Fruit fly (Drosophila melanogaster) whole organism, wandering third instar larva: ENCODE results near the gene CG10907.

ENCODE experiments used
- Abd-B ChIP-seq: fragments of >200 bp; optimal IDR thresholded peaks from 2 replicates; lab custom pipeline; 2017; ENCODE audit warnings: missing biosample characterization, missing genetic modification characterization
- CG32264 ChIP-seq: fragments of 200-800 bp; sonication (Bioruptor generic); optimal IDR thresholded peaks from 2 replicates; lab custom pipeline; 2016; ENCODE audit warnings: missing biosample characterization, missing genetic modification characterization
- CG9705 ChIP-seq: fragments of 200-800 bp; sonication (Bioruptor generic); optimal IDR thresholded peaks from 2 replicates; lab custom pipeline; 2018; ENCODE audit warnings: missing biosample characterization, mild to moderate bottlenecking, missing genetic modification characterization
- CrebA ChIP-seq: fragments of 200-800 bp; sonication (Bioruptor generic); optimal IDR thresholded peaks from 2 replicates; lab custom pipeline; 2016; ENCODE audit warnings: missing biosample characterization, mild to moderate bottlenecking, missing genetic modification characterization, borderline replicate concordance
- Dfd ChIP-seq: fragments of >200 bp; optimal IDR thresholded peaks from 2 replicates; lab custom pipeline; 2017; ENCODE audit warnings: missing biosample characterization, missing genetic modification characterization
- Dif ChIP-seq: fragments of 200-275, 200-300 bp; sonication (Bioruptor generic); optimal IDR thresholded peaks from 2 replicates; lab custom pipeline; 2018; ENCODE audit warnings: missing biosample characterization, missing genetic modification characterization; ENCODE audit not compliant: partially characterized antibody
- GATAd ChIP-seq: sonication (Bioruptor generic); optimal IDR thresholded peaks from 2 replicates; lab custom pipeline; 2016; ENCODE audit warnings: missing biosample characterization, missing genetic modification characterization
- HLH106 ChIP-seq: fragments of 200-800 bp; optimal IDR thresholded peaks from 3 replicates; lab custom pipeline; 2019; ENCODE audit warnings: missing biosample characterization, mild to moderate bottlenecking, missing genetic modification characterization, moderate library complexity
- Hr83 ChIP-seq: fragments of 200-300 bp; sonication (Bioruptor generic); optimal IDR thresholded peaks from 2 replicates; lab custom pipeline; 2016; ENCODE audit warnings: missing biosample characterization, mild to moderate bottlenecking, missing genetic modification characterization, moderate library complexity; ENCODE audit not compliant: poor library complexity, severe bottlenecking
- Jra ChIP-seq: sonication (Bioruptor generic); optimal IDR thresholded peaks from 2 replicates; lab custom pipeline; 2016; ENCODE audit warnings: missing biosample characterization, missing genetic modification characterization
- Mio ChIP-seq: sonication (Bioruptor generic); optimal IDR thresholded peaks from 2 replicates; lab custom pipeline; 2016; ENCODE audit warnings: missing biosample characterization, missing genetic modification characterization
- Myc ChIP-seq: fragments of >200 bp; optimal IDR thresholded peaks from 2 replicates; lab custom pipeline; 2017
- N ChIP-seq: fragments of >200 bp; optimal IDR thresholded peaks from 2 replicates; lab custom pipeline; 2018; ENCODE audit warnings: missing biosample characterization, missing external identifiers, missing genetic modification characterization
- OdsH ChIP-seq: fragments of 200-800 bp; sonication (Bioruptor generic); optimal IDR thresholded peaks from 2 replicates; lab custom pipeline; 2016; ENCODE audit warnings: missing biosample characterization, mild to moderate bottlenecking, missing genetic modification characterization
- Rel ChIP-seq, 2 experiments: fragments of 200-800 bp; sonication (Bioruptor generic) in 1 of 2; optimal IDR thresholded peaks; 2 replicates in 1 of 2; 3 replicates in 1 of 2; lab custom pipeline; 2016 to 2019; ENCODE audit warnings: mild to moderate bottlenecking in 2 of 2, missing biosample characterization in 2 of 2, missing genetic modification characterization in 2 of 2, moderate library complexity in 1 of 2
- Vsx2 ChIP-seq: fragments of 200-300, 225-300 bp; sonication (Bioruptor generic); optimal IDR thresholded peaks from 2 replicates; lab custom pipeline; 2018; ENCODE audit warnings: missing biosample characterization, missing genetic modification characterization; ENCODE audit not compliant: partially characterized antibody
- br ChIP-seq: fragments of 200-800 bp; sonication (Bioruptor generic); optimal IDR thresholded peaks from 2 replicates; lab custom pipeline; 2016; ENCODE audit warnings: missing biosample characterization, missing genetic modification characterization
- brk ChIP-seq: fragments of 200-800 bp; sonication (Bioruptor generic); optimal IDR thresholded peaks from 2 replicates; lab custom pipeline; 2016; ENCODE audit warnings: missing biosample characterization, mild to moderate bottlenecking, missing genetic modification characterization
- dl ChIP-seq, 2 experiments: fragments of 175-275, 200-275 bp in 1 of 2; fragments of 200-275 bp in 1 of 2; sonication (Bioruptor generic); optimal IDR thresholded peaks; lab custom pipeline; 2018; ENCODE audit warnings: mild to moderate bottlenecking in 2 of 2, missing biosample characterization in 2 of 2, missing genetic modification characterization in 2 of 2, moderate library complexity in 2 of 2; ENCODE audit not compliant: partially characterized antibody in 2 of 2, insufficient read depth in 1 of 2
- dmrt93B ChIP-seq: fragments of 200-800 bp; sonication (Bioruptor generic); optimal IDR thresholded peaks from 2 replicates; lab custom pipeline; 2018; ENCODE audit warnings: missing biosample characterization, mild to moderate bottlenecking, missing genetic modification characterization
- ey ChIP-seq: fragments of 200-800 bp; sonication (Bioruptor generic); optimal IDR thresholded peaks from 2 replicates; lab custom pipeline; 2016; ENCODE audit warnings: missing biosample characterization, missing genetic modification characterization
- foxo ChIP-seq, 2 experiments: fragments of 200-800 bp; sonication (Bioruptor generic); optimal IDR thresholded peaks; 2 replicates in 1 of 2; 3 replicates in 1 of 2; lab custom pipeline; 2016 to 2017; ENCODE audit warnings: missing biosample characterization in 2 of 2, missing genetic modification characterization in 2 of 2
- fru ChIP-seq: fragments of 200-800 bp; sonication (Bioruptor generic); optimal IDR thresholded peaks from 3 replicates; lab custom pipeline; 2016; ENCODE audit warnings: missing biosample characterization, mild to moderate bottlenecking, missing genetic modification characterization
- h ChIP-seq: fragments of 200-800 bp; sonication (Bioruptor generic); optimal IDR thresholded peaks from 3 replicates; lab custom pipeline; 2016; ENCODE audit warnings: missing biosample characterization, mild to moderate bottlenecking, missing genetic modification characterization
- jim ChIP-seq: fragments of 175-275, 200-325 bp; sonication (Bioruptor generic); optimal IDR thresholded peaks from 2 replicates; lab custom pipeline; 2016; ENCODE audit warnings: missing biosample characterization, mild to moderate bottlenecking, missing genetic modification characterization
- lola ChIP-seq: fragments of >200 bp; optimal IDR thresholded peaks from 2 replicates; lab custom pipeline; 2017; ENCODE audit warnings: missing biosample characterization, missing genetic modification characterization
- pan ChIP-seq: fragments of >200 bp; optimal IDR thresholded peaks from 2 replicates; lab custom pipeline; 2017
- psq ChIP-seq: fragments of 200-800 bp; sonication (Bioruptor generic); optimal IDR thresholded peaks from 3 replicates; lab custom pipeline; 2017; ENCODE audit warnings: missing biosample characterization, mild to moderate bottlenecking, missing genetic modification characterization, moderate library complexity
- rgr ChIP-seq: fragments of 200-800 bp; sonication (Bioruptor generic); optimal IDR thresholded peaks from 3 replicates; lab custom pipeline; 2016; ENCODE audit warnings: missing biosample characterization, mild to moderate bottlenecking, missing genetic modification characterization
- sage ChIP-seq: fragments of 200-800 bp; sonication (Bioruptor generic); optimal IDR thresholded peaks from 2 replicates; lab custom pipeline; 2016; ENCODE audit warnings: missing biosample characterization, mild to moderate bottlenecking, missing genetic modification characterization
- sv ChIP-seq: fragments of 200-800 bp; sonication (Bioruptor generic); optimal IDR thresholded peaks from 3 replicates; lab custom pipeline; 2016; ENCODE audit warnings: missing biosample characterization, missing genetic modification characterization
- usp ChIP-seq: fragments of >200 bp; optimal IDR thresholded peaks from 2 replicates; lab custom pipeline; 2017; ENCODE audit warnings: missing biosample characterization, missing genetic modification characterization
- woc ChIP-seq: sonication (Bioruptor generic); optimal IDR thresholded peaks from 2 replicates; lab custom pipeline; 2016; ENCODE audit warnings: missing biosample characterization, mild to moderate bottlenecking, missing genetic modification characterization

The CG10907 gene

dm6 chr3L:11789773-11790172 lies 3.5 kb upstream of the CG10907 start, which contains the start of gene Pi3K68D (continued):
- TF ChIP-seq Hr83 (GFP tag; lab: Kevin White, UChicago) (peak; percentile 28), br (GFP tag; lab: Kevin White, UChicago) (no peak), sv (GFP tag; lab: Kevin White, UChicago) (no peak), pan (no peak), GATAd (GFP tag; lab: Kevin White, UChicago) (no peak), Vsx2 (GFP tag; lab: Kevin White, UChicago) (no peak), foxo (GFP tag; optimal IDR thresholded peaks at IDR 0.05; lab: Kevin White, UChicago) (no peak), Dif (GFP tag; lab: Kevin White, UChicago) (no peak), h (no peak), Myc (peak; percentile 14), Rel (GFP tag; optimal IDR thresholded peaks at IDR 0.05; lab: Kevin White, UChicago) (no peak), Rel (tag; optimal IDR thresholded peaks at IDR 0.05; lab: Kevin White, UChicago) (no peak), lola (no peak), usp (GFP tag; lab: Kevin White, UChicago) (no peak), CG9705 (peak; percentile 23), Abd-B (no peak)

dm6 chr3L:11795440-11795983 lies 2.2 kb downstream of the CG10907 start, which contains the start of gene Klp68D:
Gene Klp68D, plus strand, starts transcription at chr3L:11795614.
- no peak for TF ChIP-seq sage
- TF ChIP-seq ey (GFP tag; lab: Kevin White, UChicago): no peak
- TF ChIP-seq Myc: no peak
- no peak for TF ChIP-seq psq (GFP tag; lab: Kevin White, UChicago)
- TF ChIP-seq woc (GFP tag; lab: Kevin White, UChicago): no peak
- TF ChIP-seq rgr (GFP tag; lab: Kevin White, UChicago): no peak
- TF ChIP-seq dl (GFP tag; optimal IDR thresholded peaks at IDR 0.05; lab: Kevin White, UChicago; ENCODE audit: insufficient read depth in 1 of 2, partially characterized antibody in 2 of 2): no peak
- TF ChIP-seq N (GFP tag; lab: Kevin White, UChicago): no peak
- TF ChIP-seq CrebA: no peak
- no peak for TF ChIP-seq sv (GFP tag; lab: Kevin White, UChicago)
- no peak for TF ChIP-seq h
- no peak for TF ChIP-seq CG9705
- TF ChIP-seq Mio (GFP tag; lab: Kevin White, UChicago): no peak
- no peak for TF ChIP-seq Abd-B
- no peak for TF ChIP-seq Rel (GFP tag; optimal IDR thresholded peaks at IDR 0.05; lab: Kevin White, UChicago)
- no peak for TF ChIP-seq Rel (tag; optimal IDR thresholded peaks at IDR 0.05; lab: Kevin White, UChicago)
- TF ChIP-seq Dif (GFP tag; lab: Kevin White, UChicago): no peak
- TF ChIP-seq, all 38 proteins: peak for 0

dm6 chr3L:11800761-11801160 lies 7.4 kb downstream of the CG10907 start, which contains the start of gene Gcat:
Gene Gcat, minus strand, starts transcription at chr3L:11800861.
- TF ChIP-seq woc (GFP tag; lab: Kevin White, UChicago) (no peak), N (GFP tag; lab: Kevin White, UChicago) (no peak), sv (GFP tag; lab: Kevin White, UChicago) (no peak), Jra (no peak), Dfd (no peak), Hr83 (GFP tag; lab: Kevin White, UChicago) (no peak), usp (GFP tag; lab: Kevin White, UChicago) (no peak), Dif (GFP tag; lab: Kevin White, UChicago) (no peak), HLH106 (no peak), dl (GFP tag; optimal IDR thresholded peaks at IDR 0.05; lab: Kevin White, UChicago; ENCODE audit: insufficient read depth in 1 of 2, partially characterized antibody in 2 of 2) (no peak), Abd-B (no peak), fru (no peak), OdsH (GFP tag; lab: Kevin White, UChicago) (no peak), CG32264 (GFP tag; lab: Kevin White, UChicago) (no peak), dmrt93B (GFP tag; lab: Kevin White, UChicago) (no peak), brk (GFP tag; lab: Kevin White, UChicago) (no peak)

- TF ChIP-seq woc (GFP tag; lab: Kevin White, UChicago): no peak
- TF ChIP-seq usp (GFP tag; lab: Kevin White, UChicago): no peak
- no peak for TF ChIP-seq psq (GFP tag; lab: Kevin White, UChicago)
- no peak for TF ChIP-seq jim
- no peak for TF ChIP-seq Vsx2 (GFP tag; lab: Kevin White, UChicago)
These were observed 8.3 kb downstream of the CG10907 start for dm6 chr3L:11801622-11802021.
